Worm (Caenorhabditis elegans): ENCODE measurements around the gene C18H7.1.

C18H7.1 gene

ce11 chrIV:587729-588128, 27.6 kb upstream of the C18H7.1 start, which contains the start of gene C18H7.12:
C18H7.12 (minus strand) TSS chrIV:587829.
- TF ChIP-seq ceh-63 (GFP tag; optimal IDR thresholded peaks at IDR 0.05) (no peak), sup-37 (GFP tag; optimal IDR thresholded peaks at IDR 0.05) (no peak), lin-14 (GFP tag; optimal IDR thresholded peaks at IDR 0.05) (no peak), mdl-1 (tag; optimal IDR thresholded peaks at IDR 0.05) (no peak), irx-1 (tag; optimal IDR thresholded peaks at IDR 0.05) (no peak), ceh-90 (tag; optimal IDR thresholded peaks at IDR 0.05) (no peak), nhr-47 (tag; optimal IDR thresholded peaks at IDR 0.05) (no peak), ztf-11 (tag; optimal IDR thresholded peaks at IDR 0.05) (no peak)

DNA sequence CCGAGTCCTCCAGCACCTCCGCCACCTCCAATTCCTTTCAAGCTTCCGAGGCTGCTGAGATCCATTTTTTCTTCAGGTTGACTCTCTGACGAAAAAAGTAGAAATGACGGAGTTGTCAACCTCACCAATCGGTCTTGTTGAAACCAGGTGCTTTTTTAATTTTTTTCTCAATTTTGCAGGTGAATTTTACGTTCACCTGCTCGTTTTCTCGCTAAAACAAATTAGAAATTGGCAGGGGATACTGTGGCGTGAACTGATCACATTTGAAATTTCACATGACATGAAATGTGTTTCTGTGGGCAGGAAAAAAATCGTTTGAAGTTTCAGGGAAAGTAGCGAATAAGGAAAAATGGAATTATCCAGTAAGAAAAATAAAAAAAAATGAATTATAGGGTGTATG, 23.0 kb upstream of the C18H7.1 start, which contains the start of gene C18H7.6:
TSS of gene C18H7.6 (minus strand) at position 104 of the 400 bp plus-strand sequence.
- TF ChIP-seq hlh-4 (tag; optimal IDR thresholded peaks at IDR 0.05) (peak; percentile 97), lin-14 (GFP tag; optimal IDR thresholded peaks at IDR 0.05) (no peak), fkh-8 (tag; optimal IDR thresholded peaks at IDR 0.05) (peak; percentile 2)

- TF ChIP-seq unc-130 (tag; optimal IDR thresholded peaks at IDR 0.05) (no peak), lin-39 (tag; optimal IDR thresholded peaks at IDR 0.05) (no peak), sox-4 (tag; optimal IDR thresholded peaks at IDR 0.05) (no peak), aha-1 (tag; optimal IDR thresholded peaks at IDR 0.05) (no peak), pax-3 (tag; optimal IDR thresholded peaks at IDR 0.05) (no peak), fkh-8 (tag; optimal IDR thresholded peaks at IDR 0.05) (no peak), efl-3 (GFP tag; optimal IDR thresholded peaks at IDR 0.05) (no peak), blmp-1 (tag; optimal IDR thresholded peaks at IDR 0.05) (no peak), alr-1 (tag; optimal IDR thresholded peaks at IDR 0.05; ENCODE audit: borderline replicate concordance) (no peak), Y116A8C.19 (tag; optimal IDR thresholded peaks at IDR 0.05; ENCODE audit: borderline replicate concordance) (no peak), lin-35 (GFP tag; optimal IDR thresholded peaks at IDR 0.05) (no peak), ceh-88 (GFP tag; IDR thresholded peaks at IDR 0.05) (no peak), elt-2 (tag; optimal IDR thresholded peaks at IDR 0.05) (no peak), hpl-2 (GFP tag; optimal IDR thresholded peaks at IDR 0.05) (no peak), ztf-4 (tag; optimal IDR thresholded peaks at IDR 0.05) (no peak)
These were observed 22.3 kb upstream of the C18H7.1 start, which contains the start of gene C18H7.4 for ce11 chrIV:593029-593428. C18H7.4 (plus strand) TSS chrIV:593329.

DNA sequence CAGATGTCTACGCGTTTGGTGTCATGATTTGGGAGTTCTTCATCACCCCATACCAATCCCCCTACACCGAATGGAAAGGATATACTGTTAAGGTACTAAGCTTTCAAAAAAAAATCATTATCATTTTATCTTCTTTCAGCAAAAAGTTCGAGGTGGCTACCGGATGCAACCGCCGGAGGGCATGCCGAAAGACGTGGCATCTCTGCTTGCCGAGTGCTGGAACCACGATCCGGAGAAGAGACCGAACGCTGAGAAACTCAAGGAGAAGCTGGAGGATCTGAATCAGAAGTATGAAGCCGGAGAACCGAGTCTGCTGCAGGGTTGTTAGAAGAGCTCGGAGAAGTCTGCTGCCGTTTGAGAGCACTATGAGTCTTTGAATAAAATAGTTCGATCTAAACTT, 20.5 kb upstream of the C18H7.1 start:
- TF ChIP-seq elt-3 (tag; optimal IDR thresholded peaks at IDR 0.05) (no peak), Y116A8C.19 (tag; optimal IDR thresholded peaks at IDR 0.05; ENCODE audit: borderline replicate concordance) (no peak), sup-37 (GFP tag; optimal IDR thresholded peaks at IDR 0.05) (no peak), nhr-71 (tag; optimal IDR thresholded peaks at IDR 0.05) (no peak), ceh-63 (GFP tag; optimal IDR thresholded peaks at IDR 0.05) (no peak), nhr-11 (tag; optimal IDR thresholded peaks at IDR 0.05) (no peak), zag-1 (tag; optimal IDR thresholded peaks at IDR 0.05) (no peak), nhr-90 (tag; optimal IDR thresholded peaks at IDR 0.05; ENCODE audit: poor library complexity) (no peak), ceh-82 (tag; optimal IDR thresholded peaks at IDR 0.05) (no peak), hlh-17 (GFP tag; optimal IDR thresholded peaks at IDR 0.05; ENCODE audit: borderline replicate concordance) (no peak), unc-30 (tag; optimal IDR thresholded peaks at IDR 0.05) (no peak), unc-62 (GFP tag; optimal IDR thresholded peaks at IDR 0.05) (no peak), snpc-4 (tag; optimal IDR thresholded peaks at IDR 0.05) (no peak), C16A3.4 (tag; optimal IDR thresholded peaks at IDR 0.05) (no peak), nhr-77 (tag; optimal IDR thresholded peaks at IDR 0.05) (no peak)
